Worm (Caenorhabditis elegans) whole organism, L2 larva: ENCODE data around the gene tmem-17.
A peak's percentile ranks its signal among the peaks of the same experiment; 100 is the strongest.

ENCODE experiments used
- C34F6.9 ChIP-seq: fragments of 150-350 bp; optimal IDR thresholded peaks from 2 replicates; lab custom pipeline; 2014; ENCODE audit warnings: missing biosample characterization, missing genetic modification characterization
- F13H6.1 ChIP-seq: sonication (generic microtip); optimal IDR thresholded peaks from 2 replicates; lab custom pipeline; 2016; ENCODE audit warnings: missing genetic modification characterization, missing compliant biosample characterization
- R02D3.7 ChIP-seq: fragments of 150-350 bp; optimal IDR thresholded peaks from 2 replicates; lab custom pipeline; 2014; ENCODE audit warnings: missing biosample characterization, missing genetic modification characterization
- ZK546.5 ChIP-seq: sonication (generic microtip); optimal IDR thresholded peaks from 2 replicates; lab custom pipeline; 2017; ENCODE audit warnings: missing biosample characterization, missing genetic modification characterization
- alr-1 ChIP-seq: fragments of 150-350 bp; optimal IDR thresholded peaks from 2 replicates; lab custom pipeline; 2014; ENCODE audit warnings: missing biosample characterization, missing genetic modification characterization
- ama-1 ChIP-seq: fragments of 150-350 bp; optimal IDR thresholded peaks from 2 replicates; lab custom pipeline; 2018; ENCODE audit warnings: inconsistent platforms
- blmp-1 ChIP-seq: sonication (generic microtip); optimal IDR thresholded peaks from 2 replicates; lab custom pipeline; 2017; ENCODE audit warnings: missing genetic modification characterization, mild to moderate bottlenecking, missing compliant biosample characterization, antibody characterized with exemption, moderate library complexity; ENCODE audit not compliant: insufficient read depth
- ceh-82 ChIP-seq: fragments of 150-350 bp; optimal IDR thresholded peaks from 2 replicates; lab custom pipeline; 2014; ENCODE audit warnings: missing biosample characterization, missing genetic modification characterization
- crh-2 ChIP-seq: sonication (generic microtip); optimal IDR thresholded peaks from 2 replicates; lab custom pipeline; 2017; ENCODE audit warnings: missing biosample characterization, missing genetic modification characterization
- dmd-4 ChIP-seq: sonication (generic microtip); optimal IDR thresholded peaks from 2 replicates; lab custom pipeline; 2017; ENCODE audit warnings: missing biosample characterization, missing genetic modification characterization
- egl-27 ChIP-seq: sonication (generic microtip); optimal IDR thresholded peaks from 3 replicates; lab custom pipeline; 2017; ENCODE audit warnings: missing biosample characterization, missing genetic modification reagents, missing genetic modification characterization
- elt-1 ChIP-seq: fragments of 150-350 bp; optimal IDR thresholded peaks from 2 replicates; lab custom pipeline; 2014; ENCODE audit warnings: missing biosample characterization, missing genetic modification characterization
- fos-1 ChIP-seq: fragments of 150-350 bp; optimal IDR thresholded peaks from 2 replicates; lab custom pipeline; 2014; ENCODE audit warnings: missing biosample characterization, missing genetic modification characterization
- gmeb-1 ChIP-seq: fragments of 150-350 bp; optimal IDR thresholded peaks from 2 replicates; lab custom pipeline; 2014; ENCODE audit warnings: missing biosample characterization, missing genetic modification characterization
- lin-11 ChIP-seq: fragments of 150-350 bp; sonication (generic microtip); optimal IDR thresholded peaks from 2 replicates; lab custom pipeline; 2014; ENCODE audit warnings: missing biosample characterization, missing genetic modification characterization, inconsistent platforms, mixed read lengths
- lin-13 ChIP-seq: fragments of 150-350 bp; optimal IDR thresholded peaks from 2 replicates; lab custom pipeline; 2014; ENCODE audit warnings: missing biosample characterization, missing genetic modification reagents, missing genetic modification characterization
- lin-39 ChIP-seq: fragments of 150-350 bp; optimal IDR thresholded peaks from 2 replicates; lab custom pipeline; 2014; ENCODE audit warnings: missing biosample characterization, missing genetic modification reagents, missing genetic modification characterization
- lsy-2 ChIP-seq, 2 experiments: fragments of 150-350 bp in 1 of 2; sonication (generic microtip) in 1 of 2; optimal IDR thresholded peaks; 2 replicates each; lab custom pipeline; 2014 to 2017; ENCODE audit warnings: missing biosample characterization in 2 of 2, missing genetic modification characterization in 2 of 2
- mab-5 ChIP-seq: fragments of 150-350 bp; optimal IDR thresholded peaks from 2 replicates; lab custom pipeline; 2014; ENCODE audit warnings: missing biosample characterization, missing genetic modification characterization
- nhr-10 ChIP-seq: sonication (generic microtip); optimal IDR thresholded peaks from 2 replicates; lab custom pipeline; 2017; ENCODE audit warnings: missing biosample characterization, missing genetic modification characterization
- nhr-12 ChIP-seq: fragments of 150-350 bp; optimal IDR thresholded peaks from 2 replicates; lab custom pipeline; 2014; ENCODE audit warnings: missing biosample characterization, missing genetic modification characterization
- nhr-129 ChIP-seq: fragments of 150-350 bp; optimal IDR thresholded peaks from 2 replicates; lab custom pipeline; 2014; ENCODE audit warnings: missing biosample characterization, missing genetic modification characterization
- nhr-21 ChIP-seq: fragments of 150-350 bp; optimal IDR thresholded peaks from 2 replicates; lab custom pipeline; 2014; ENCODE audit warnings: missing biosample characterization, missing genetic modification characterization
- nhr-25 ChIP-seq: fragments of 150-350 bp; sonication (generic microtip); optimal IDR thresholded peaks from 3 replicates; lab custom pipeline; 2014; ENCODE audit warnings: missing biosample characterization, missing genetic modification characterization
- nhr-6 ChIP-seq: fragments of 150-350 bp; optimal IDR thresholded peaks from 2 replicates; lab custom pipeline; 2014; ENCODE audit warnings: missing biosample characterization, missing genetic modification characterization
- peb-1 ChIP-seq: fragments of 150-350 bp; optimal IDR thresholded peaks from 2 replicates; lab custom pipeline; 2014; ENCODE audit warnings: missing biosample characterization, missing genetic modification characterization
- sem-4 ChIP-seq: fragments of 150-350 bp; optimal IDR thresholded peaks from 2 replicates; lab custom pipeline; 2014; ENCODE audit warnings: missing biosample characterization, missing genetic modification reagents, missing genetic modification characterization
- sma-3 ChIP-seq: sonication (generic microtip); optimal IDR thresholded peaks from 2 replicates; lab custom pipeline; 2016; ENCODE audit warnings: missing genetic modification reagents, missing genetic modification characterization, missing compliant biosample characterization
- sma-9 ChIP-seq, 2 experiments: fragments of 150-350 bp in 1 of 2; sonication (generic microtip) in 1 of 2; optimal IDR thresholded peaks; 2 replicates each; lab custom pipeline; 2014 to 2016; ENCODE audit warnings: missing genetic modification characterization in 2 of 2, mild to moderate bottlenecking in 1 of 2, missing biosample characterization in 1 of 2, missing compliant biosample characterization in 1 of 2, missing genetic modification reagents in 1 of 2, moderate library complexity in 1 of 2
- snpc-4 ChIP-seq: fragments of 150-350 bp; optimal IDR thresholded peaks from 2 replicates; lab custom pipeline; 2014; ENCODE audit warnings: missing biosample characterization, missing genetic modification characterization
- unc-39 ChIP-seq: fragments of 150-350 bp; optimal IDR thresholded peaks from 2 replicates; lab custom pipeline; 2014; ENCODE audit warnings: missing biosample characterization, missing genetic modification characterization
- unc-55 ChIP-seq: fragments of 150-350 bp; sonication (generic microtip); optimal IDR thresholded peaks from 3 replicates; lab custom pipeline; 2014; ENCODE audit warnings: missing biosample characterization, missing genetic modification reagents, missing genetic modification characterization
- unc-62 ChIP-seq: fragments of 150-350 bp; optimal IDR thresholded peaks from 2 replicates; lab custom pipeline; 2014; ENCODE audit warnings: missing biosample characterization, missing genetic modification reagents, missing genetic modification characterization
- zag-1 ChIP-seq: fragments of 150-350 bp; optimal IDR thresholded peaks from 2 replicates; lab custom pipeline; 2014; ENCODE audit warnings: missing biosample characterization, missing genetic modification characterization
- ztf-1 ChIP-seq: fragments of 200-800 bp; sonication (Bioruptor generic); conservative IDR thresholded peaks from 2 replicates; pipeline ENCODE4 v1.3.6; 2022; ENCODE audit warnings: missing genetic modification characterization, missing compliant biosample characterization
- ztf-4 ChIP-seq: fragments of 150-350 bp; optimal IDR thresholded peaks from 2 replicates; lab custom pipeline; 2014; ENCODE audit warnings: missing biosample characterization, missing genetic modification characterization

The tmem-17 gene

ce11 chrIII:7112285-7112684 lies 42.2 kb downstream of the tmem-17 start:
- no peak for TF ChIP-seq sem-4 (tag; lab: Kevin White, UChicago)
- TF ChIP-seq ama-1, result no peak

ce11 chrIII:7114952-7115488 lies 44.9 kb downstream of the tmem-17 start, which contains the start of gene nhr-10:
nhr-10 (minus strand) TSS chrIII:7115438.
- no peak for TF ChIP-seq peb-1 (tag; lab: Kevin White, UChicago)
- no peak for TF ChIP-seq nhr-10 (tag; lab: Kevin White, UChicago)
- TF ChIP-seq ZK546.5, result no peak
- peak; percentile 11 for TF ChIP-seq crh-2 (tag; lab: Kevin White, UChicago)
- TF ChIP-seq nhr-21 (tag; lab: Kevin White, UChicago), result peak; percentile 81
- TF ChIP-seq ztf-4 (tag; lab: Kevin White, UChicago), result peak; percentile 13
- TF ChIP-seq elt-1 (tag; lab: Kevin White, UChicago), result no peak
- TF ChIP-seq lin-39, result no peak
- no peak for TF ChIP-seq lin-11 (tag; lab: Kevin White, UChicago)
- TF ChIP-seq ama-1, result no peak
- TF ChIP-seq unc-39 (tag; lab: Kevin White, UChicago), result no peak
- TF ChIP-seq sma-9 (GFP tag; optimal IDR thresholded peaks at IDR 0.05; lab: Kevin White, UChicago), result peak; percentile 37
- no peak for TF ChIP-seq sma-9 (tag; optimal IDR thresholded peaks at IDR 0.05; lab: Kevin White, UChicago)
- TF ChIP-seq dmd-4 (tag; lab: Kevin White, UChicago), result peak; percentile 61
- TF ChIP-seq lsy-2 (tag; optimal IDR thresholded peaks at IDR 0.05; lab: Kevin White, UChicago), result peak in 1 of 2 experiments; percentile 40

- TF ChIP-seq ceh-82 (tag; lab: Kevin White, UChicago) (no peak), blmp-1 (tag; lab: Kevin White, UChicago) (peak; percentile 74), nhr-6 (peak; percentile 86), nhr-10 (tag; lab: Kevin White, UChicago) (peak; percentile 35), nhr-21 (tag; lab: Kevin White, UChicago) (peak; percentile 76), nhr-129 (tag; lab: Kevin White, UChicago) (peak; percentile 78), fos-1 (tag; lab: Kevin White, UChicago) (peak; percentile 76), mab-5 (no peak), nhr-12 (tag; lab: Kevin White, UChicago) (no peak), unc-55 (GFP tag; lab: Kevin White, UChicago) (peak; percentile 61), crh-2 (tag; lab: Kevin White, UChicago) (peak; percentile 79), alr-1 (no peak), zag-1 (tag; lab: Kevin White, UChicago) (no peak), R02D3.7 (no peak), ztf-4 (tag; lab: Kevin White, UChicago) (peak; percentile 75), lin-11 (tag; lab: Kevin White, UChicago) (no peak), egl-27 (peak; percentile 91), ztf-1 (GFP tag; lab: Robert Waterston, UW) (no peak), snpc-4 (peak; percentile 27), lin-13 (GFP tag; lab: Kevin White, UChicago) (peak; percentile 64), sma-3 (peak; percentile 74), elt-1 (tag; lab: Kevin White, UChicago) (no peak), ama-1 (peak; percentile 7), lsy-2 (tag; optimal IDR thresholded peaks at IDR 0.05; lab: Kevin White, UChicago) (peak; percentile 25 to 69), C34F6.9 (tag; lab: Kevin White, UChicago) (peak; percentile 71), F13H6.1 (tag; lab: Kevin White, UChicago) (peak; percentile 87), sem-4 (tag; lab: Kevin White, UChicago) (peak; percentile 60), gmeb-1 (tag; lab: Kevin White, UChicago) (peak; percentile 21), sma-9 (GFP tag; optimal IDR thresholded peaks at IDR 0.05; lab: Kevin White, UChicago) (peak; percentile 81), sma-9 (tag; optimal IDR thresholded peaks at IDR 0.05; lab: Kevin White, UChicago) (no peak), nhr-25 (tag; lab: Kevin White, UChicago) (peak; percentile 89)
These were observed 46.7 kb downstream of the tmem-17 start for ce11 chrIII:7116615-7117252.

ce11 chrIII:7120477-7120876 lies 50.4 kb downstream of the tmem-17 start:
- TF ChIP-seq gmeb-1 (tag; lab: Kevin White, UChicago) (peak; percentile 21), zag-1 (tag; lab: Kevin White, UChicago) (no peak), fos-1 (tag; lab: Kevin White, UChicago) (peak; percentile 31), crh-2 (tag; lab: Kevin White, UChicago) (peak; percentile 65), C34F6.9 (tag; lab: Kevin White, UChicago) (no peak), nhr-25 (tag; lab: Kevin White, UChicago) (peak; percentile 58), elt-1 (tag; lab: Kevin White, UChicago) (no peak), nhr-21 (tag; lab: Kevin White, UChicago) (peak; percentile 32), lsy-2 (tag; optimal IDR thresholded peaks at IDR 0.05; lab: Kevin White, UChicago) (peak in 1 of 2 experiments; percentile 28), sma-3 (peak; percentile 57), mab-5 (no peak), unc-62 (GFP tag; lab: Kevin White, UChicago) (no peak), egl-27 (peak; percentile 76), nhr-129 (tag; lab: Kevin White, UChicago) (peak; percentile 36), nhr-10 (tag; lab: Kevin White, UChicago) (no peak), sma-9 (GFP tag; optimal IDR thresholded peaks at IDR 0.05; lab: Kevin White, UChicago) (peak; percentile 89), sma-9 (tag; optimal IDR thresholded peaks at IDR 0.05; lab: Kevin White, UChicago) (no peak)
